Worm (Caenorhabditis elegans) whole organism, L3 larva: Measurements from ENCODE around the gene F14H8.8.

Source experiments
- daf-12 ChIP-seq: fragments of 150-350 bp; optimal IDR thresholded peaks from 2 replicates; lab custom pipeline; 2014; ENCODE audit warnings: missing biosample characterization, missing genetic modification reagents, missing genetic modification characterization
- lsy-12 ChIP-seq: sonication (generic microtip); optimal IDR thresholded peaks from 2 replicates; lab custom pipeline; 2016; ENCODE audit warnings: mild to moderate bottlenecking, missing genetic modification characterization, missing compliant biosample characterization
- ztf-4 ChIP-seq: fragments of 150-350 bp; optimal IDR thresholded peaks from 2 replicates; lab custom pipeline; 2014; ENCODE audit warnings: missing biosample characterization, missing genetic modification characterization

DNA sequence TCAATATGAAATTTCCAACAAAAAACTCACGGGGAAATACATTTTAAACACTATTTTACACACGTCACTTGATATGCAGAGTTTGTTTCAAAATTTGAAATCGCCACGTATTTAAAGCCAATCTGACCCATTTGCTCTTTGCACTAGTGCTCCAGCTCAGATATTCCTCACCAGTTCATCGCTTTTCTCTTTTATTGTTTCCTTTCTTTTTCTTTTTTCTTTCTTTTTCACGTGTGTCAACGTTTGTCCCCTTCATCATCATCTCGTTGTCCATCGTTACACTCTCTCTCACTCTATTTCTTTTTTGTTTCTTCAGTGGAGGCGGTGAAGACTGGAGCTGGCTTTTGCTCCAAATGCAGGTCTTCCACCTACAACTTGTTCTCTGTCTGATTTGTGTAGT, 44.7 kb upstream of the F14H8.8 start, which contains the start of gene F02D8.4:
- no peak for TF ChIP-seq lsy-12 (tag; lab: Kevin White, UChicago)
- TF ChIP-seq ztf-4 (tag; lab: Kevin White, UChicago) = no peak
- no peak for TF ChIP-seq daf-12 (tag; lab: Kevin White, UChicago)
